Worm (Caenorhabditis elegans): ENCODE measurements around the gene T12E12.6.

- TF ChIP-seq tbx-11 (GFP tag; IDR thresholded peaks at IDR 0.05) (no peak), pes-1 (GFP tag; IDR thresholded peaks at IDR 0.05) (no peak)
These were observed 54.9 kb downstream of the T12E12.6 start for ce11 chrIV:5519044-5519443.

All from whole organism, early embryonic.